Worm (Caenorhabditis elegans): ENCODE measurements around the gene F22E5.2.

F22E5.2 gene

ce11 chrII:2681118-2681517, 15.9 kb downstream of the F22E5.2 start, which contains the start of gene F34D6.1:
Gene F34D6.1 (minus strand): TSS chrII:2681218.
- TF ChIP-seq nhr-28 (tag; optimal IDR thresholded peaks at IDR 0.05) (no peak), egl-5 (tag; optimal IDR thresholded peaks at IDR 0.05) (no peak), snpc-4 (tag; optimal IDR thresholded peaks at IDR 0.05) (no peak), ztf-4 (tag; optimal IDR thresholded peaks at IDR 0.05) (no peak), lsy-12 (tag; optimal IDR thresholded peaks at IDR 0.05) (no peak), nhr-12 (tag; optimal IDR thresholded peaks at IDR 0.05) (no peak), eor-1 (tag; optimal IDR thresholded peaks at IDR 0.05) (no peak), egl-27 (tag; optimal IDR thresholded peaks at IDR 0.05) (no peak), ceh-9 (tag; optimal IDR thresholded peaks at IDR 0.05) (no peak), aly-2 (tag; optimal IDR thresholded peaks at IDR 0.05) (no peak), nhr-76 (tag; optimal IDR thresholded peaks at IDR 0.05) (no peak), pha-4 (tag; optimal IDR thresholded peaks at IDR 0.05) (no peak), R02D3.7 (tag; optimal IDR thresholded peaks at IDR 0.05) (no peak), fkh-10 (GFP tag; optimal IDR thresholded peaks at IDR 0.05) (no peak), elt-1 (tag; optimal IDR thresholded peaks at IDR 0.05) (no peak), tbx-2 (tag; optimal IDR thresholded peaks at IDR 0.05) (no peak), nhr-11 (tag; optimal IDR thresholded peaks at IDR 0.05) (no peak), fkh-2 (tag; optimal IDR thresholded peaks at IDR 0.05) (no peak), fos-1 (tag; optimal IDR thresholded peaks at IDR 0.05) (no peak)

ce11 chrII:2684208-2684607, 19.0 kb downstream of the F22E5.2 start, which contains the start of gene ceh-87:
Gene ceh-87 (minus strand): TSS chrII:2684308.
- no peak for TF ChIP-seq nhr-12 (tag; optimal IDR thresholded peaks at IDR 0.05)
- TF ChIP-seq nhr-28 (tag; optimal IDR thresholded peaks at IDR 0.05) = no peak
- no peak for TF ChIP-seq aly-2 (tag; optimal IDR thresholded peaks at IDR 0.05)
- no peak for TF ChIP-seq jun-1 (tag; optimal IDR thresholded peaks at IDR 0.05)
- TF ChIP-seq nhr-237 (tag; optimal IDR thresholded peaks at IDR 0.05) = no peak
- TF ChIP-seq mml-1 (tag; optimal IDR thresholded peaks at IDR 0.05) = no peak
- no peak for TF ChIP-seq zag-1 (tag; optimal IDR thresholded peaks at IDR 0.05)
- no peak for TF ChIP-seq fkh-2 (tag; optimal IDR thresholded peaks at IDR 0.05)
- no peak for TF ChIP-seq elt-2 (tag; optimal IDR thresholded peaks at IDR 0.05)
- TF ChIP-seq nhr-76 (tag; optimal IDR thresholded peaks at IDR 0.05) = no peak
- no peak for TF ChIP-seq lin-15B (tag; optimal IDR thresholded peaks at IDR 0.05)
- no peak for TF ChIP-seq nfya-1 (tag; optimal IDR thresholded peaks at IDR 0.05; ENCODE audit: insufficient read depth)
- no peak for TF ChIP-seq nhr-77 (tag; optimal IDR thresholded peaks at IDR 0.05)
- TF ChIP-seq R02D3.7 (tag; optimal IDR thresholded peaks at IDR 0.05) = no peak
- no peak for TF ChIP-seq ceh-9 (tag; optimal IDR thresholded peaks at IDR 0.05)
- no peak for TF ChIP-seq nhr-43 (tag; optimal IDR thresholded peaks at IDR 0.05; ENCODE audit: poor library complexity, severe bottlenecking)
- no peak for TF ChIP-seq eor-1 (tag; optimal IDR thresholded peaks at IDR 0.05)
- TF ChIP-seq nhr-67 (tag; optimal IDR thresholded peaks at IDR 0.05) = no peak

ce11 chrII:2684783-2685182, 19.6 kb downstream of the F22E5.2 start:
- TF ChIP-seq ztf-11 (tag; optimal IDR thresholded peaks at IDR 0.05) (no peak), pqm-1 (tag; optimal IDR thresholded peaks at IDR 0.05) (no peak), ceh-9 (tag; optimal IDR thresholded peaks at IDR 0.05) (no peak), elt-1 (tag; optimal IDR thresholded peaks at IDR 0.05) (no peak), egl-27 (tag; optimal IDR thresholded peaks at IDR 0.05) (no peak), mml-1 (tag; optimal IDR thresholded peaks at IDR 0.05) (no peak), pha-4 (tag; optimal IDR thresholded peaks at IDR 0.05) (no peak), fkh-2 (tag; optimal IDR thresholded peaks at IDR 0.05) (no peak), skn-1 (tag; optimal IDR thresholded peaks at IDR 0.05) (no peak), sea-2 (GFP tag; optimal IDR thresholded peaks at IDR 0.05) (no peak), jun-1 (tag; optimal IDR thresholded peaks at IDR 0.05) (no peak), nhr-43 (tag; optimal IDR thresholded peaks at IDR 0.05; ENCODE audit: poor library complexity, severe bottlenecking) (no peak), ceh-82 (tag; optimal IDR thresholded peaks at IDR 0.05) (no peak), elt-3 (tag; optimal IDR thresholded peaks at IDR 0.05) (no peak), hmg-11 (tag; optimal IDR thresholded peaks at IDR 0.05) (no peak), R02D3.7 (tag; optimal IDR thresholded peaks at IDR 0.05) (no peak), unc-62 (GFP tag; optimal IDR thresholded peaks at IDR 0.05) (no peak), ama-1 (optimal IDR thresholded peaks at IDR 0.05) (no peak), daf-12 (tag; optimal IDR thresholded peaks at IDR 0.05) (no peak), zag-1 (tag; optimal IDR thresholded peaks at IDR 0.05) (no peak)
